Worm (Caenorhabditis elegans) whole organism, L4/young adult: ENCODE measurements around the gene Y94H6A.12.
"Not testable (repeated sequence)": the region's sequence is repeated elsewhere in the genome, so short reads cannot be mapped to it uniquely, and the experiment has no call there.

Experiments
- W03F9.2 ChIP-seq: fragments of 150-350 bp; optimal IDR thresholded peaks from 2 replicates; lab custom pipeline; 2014; ENCODE audit warnings: missing biosample characterization, missing genetic modification characterization
- dao-5 ChIP-seq: sonication (generic microtip); optimal IDR thresholded peaks from 2 replicates; lab custom pipeline; 2016; ENCODE audit warnings: missing genotype, missing genetic modification characterization, moderate library complexity, missing compliant biosample characterization
- him-1 ChIP-seq: sonication (generic microtip); optimal IDR thresholded peaks from 2 replicates; lab custom pipeline; 2016; ENCODE audit warnings: missing genotype, missing genetic modification reagents, missing genetic modification characterization, missing compliant biosample characterization

Gene Y94H6A.12

ce11 chrIV:2680281-2680680 is 32.6 kb downstream of the Y94H6A.12 start:
- TF ChIP-seq dao-5 (tag; lab: Kevin White, UChicago) = no peak
- TF ChIP-seq W03F9.2 (tag; lab: Kevin White, UChicago) = no peak
- no peak for TF ChIP-seq him-1 (tag; lab: Kevin White, UChicago)

- no peak for TF ChIP-seq dao-5 (tag; lab: Kevin White, UChicago)
- no peak for TF ChIP-seq W03F9.2 (tag; lab: Kevin White, UChicago)
- TF ChIP-seq him-1 (tag; lab: Kevin White, UChicago) = no peak
Observed at ce11 chrIV:2678152-2678551, 34.7 kb downstream of the Y94H6A.12 start.

ce11 chrIV:2677687-2678086 is 35.1 kb downstream of the Y94H6A.12 start:
- TF ChIP-seq dao-5 (tag; lab: Kevin White, UChicago) (no peak), him-1 (tag; lab: Kevin White, UChicago) (no peak), W03F9.2 (tag; lab: Kevin White, UChicago) (no peak)

- TF ChIP-seq dao-5 (tag; lab: Kevin White, UChicago) (no peak), W03F9.2 (tag; lab: Kevin White, UChicago) (peak; percentile 75)
Observed at ce11 chrIV:2676281-2676680, 36.6 kb downstream of the Y94H6A.12 start, which contains the start of gene Y94H6A.3. Y94H6A.3 (plus strand) TSS chrIV:2676512.

- not testable (repeated sequence) for TF ChIP-seq him-1, W03F9.2, dao-5 (tag; lab: Kevin White, UChicago)
Observed at ce11 chrIV:2674915-2675314, 37.9 kb downstream of the Y94H6A.12 start, which contains the start of gene gpx-4. gpx-4 (minus strand) TSS chrIV:2675015.

ce11 chrIV:2670664-2671063 is 42.2 kb downstream of the Y94H6A.12 start:
- TF ChIP-seq dao-5 (tag; lab: Kevin White, UChicago) (no peak), him-1 (tag; lab: Kevin White, UChicago) (no peak), W03F9.2 (tag; lab: Kevin White, UChicago) (no peak)

ce11 chrIV:2666586-2667100 is 46.2 kb downstream of the Y94H6A.12 start, which contains the start of gene Y69A2AR.1:
Y69A2AR.1 (plus strand) TSS chrIV:2667050.
- no peak for TF ChIP-seq him-1 (tag; lab: Kevin White, UChicago)
- TF ChIP-seq dao-5 (tag; lab: Kevin White, UChicago) = no peak
- no peak for TF ChIP-seq W03F9.2 (tag; lab: Kevin White, UChicago)

ce11 chrIV:2666127-2666526 is 46.7 kb downstream of the Y94H6A.12 start:
- no peak for TF ChIP-seq W03F9.2 (tag; lab: Kevin White, UChicago)
- TF ChIP-seq dao-5 (tag; lab: Kevin White, UChicago) = no peak
- no peak for TF ChIP-seq him-1 (tag; lab: Kevin White, UChicago)

ce11 chrIV:2665388-2665978 is 47.4 kb downstream of the Y94H6A.12 start:
- TF ChIP-seq W03F9.2 (tag; lab: Kevin White, UChicago) (no peak), dao-5 (tag; lab: Kevin White, UChicago) (no peak), him-1 (tag; lab: Kevin White, UChicago) (no peak)

ce11 chrIV:2664901-2665201 is 48.0 kb downstream of the Y94H6A.12 start:
- TF ChIP-seq him-1 (tag; lab: Kevin White, UChicago) = no peak
- no peak for TF ChIP-seq W03F9.2 (tag; lab: Kevin White, UChicago)
- TF ChIP-seq dao-5 (tag; lab: Kevin White, UChicago) = peak; percentile 29

- no peak for TF ChIP-seq him-1 (tag; lab: Kevin White, UChicago)
- no peak for TF ChIP-seq dao-5 (tag; lab: Kevin White, UChicago)
- TF ChIP-seq W03F9.2 (tag; lab: Kevin White, UChicago) = no peak
Observed at ce11 chrIV:2663953-2664900, 48.6 kb downstream of the Y94H6A.12 start, which contains the start of gene Y69A2AR.31. Y69A2AR.31 (minus strand) TSS chrIV:2664003.
